Worm (Caenorhabditis elegans) whole organism, midembryonic: ENCODE results near the gene ZK355.2.

ENCODE experiments used
- T22C8.4 ChIP-seq: fragments of 200-800 bp; sonication (Bioruptor generic); IDR thresholded peaks from 2 replicates; pipeline ENCODE4 v1.3.6; 2022; ENCODE audit warnings: missing genetic modification characterization, missing compliant biosample characterization
- flt-1 ChIP-seq: fragments of 200-800 bp; sonication (Bioruptor generic); IDR thresholded peaks from 2 replicates; pipeline ENCODE4 v1.3.6; 2022; ENCODE audit warnings: missing genetic modification characterization, missing compliant biosample characterization
- tab-1 ChIP-seq: fragments of 200-800 bp; sonication (Bioruptor generic); IDR thresholded peaks from 2 replicates; pipeline ENCODE4 v1.3.6; 2022; ENCODE audit warnings: missing genetic modification characterization, missing compliant biosample characterization
- ztf-23 ChIP-seq: fragments of 200-800 bp; sonication (Bioruptor generic); IDR thresholded peaks from 2 replicates; pipeline ENCODE4 v1.3.6; 2022; ENCODE audit warnings: missing genetic modification reagents, missing genetic modification characterization, missing compliant biosample characterization
- ztf-29 ChIP-seq: fragments of 200-800 bp; sonication (Bioruptor generic); IDR thresholded peaks from 2 replicates; pipeline ENCODE4 v1.3.6; 2022; ENCODE audit warnings: missing genetic modification reagents, missing genetic modification characterization, missing compliant biosample characterization

DNA sequence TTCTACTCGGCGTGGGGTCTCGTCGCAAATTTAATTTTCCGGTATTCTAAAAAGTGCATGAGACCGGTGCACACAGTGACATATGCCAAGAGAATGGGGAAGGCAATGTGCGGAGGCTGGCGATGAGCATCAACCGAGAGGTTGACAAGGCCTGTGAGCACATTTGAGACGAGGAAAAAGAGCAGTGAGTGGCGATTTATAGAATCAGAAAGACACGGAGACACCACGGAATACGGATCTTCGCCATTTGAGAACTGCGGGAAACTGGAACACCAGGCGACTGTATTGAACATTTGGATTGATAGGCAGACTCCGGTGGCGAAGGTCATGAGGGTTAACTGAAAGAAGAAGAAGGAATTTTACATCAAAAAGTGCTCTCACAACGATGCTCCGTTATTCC lies 44.8 kb upstream of the ZK355.2 start:
- TF ChIP-seq flt-1 (GFP tag; lab: Robert Waterston, UW): no peak
- TF ChIP-seq T22C8.4: no peak
- no peak for TF ChIP-seq ztf-29 (GFP tag; lab: Robert Waterston, UW)
- no peak for TF ChIP-seq ztf-23 (GFP tag; lab: Robert Waterston, UW)
- no peak for TF ChIP-seq tab-1 (GFP tag; lab: Robert Waterston, UW)
